Worm (Caenorhabditis elegans): ENCODE results near the gene spe-26.
A peak's percentile ranks its signal among the peaks of the same experiment; 100 is the strongest.

spe-26 gene

DNA sequence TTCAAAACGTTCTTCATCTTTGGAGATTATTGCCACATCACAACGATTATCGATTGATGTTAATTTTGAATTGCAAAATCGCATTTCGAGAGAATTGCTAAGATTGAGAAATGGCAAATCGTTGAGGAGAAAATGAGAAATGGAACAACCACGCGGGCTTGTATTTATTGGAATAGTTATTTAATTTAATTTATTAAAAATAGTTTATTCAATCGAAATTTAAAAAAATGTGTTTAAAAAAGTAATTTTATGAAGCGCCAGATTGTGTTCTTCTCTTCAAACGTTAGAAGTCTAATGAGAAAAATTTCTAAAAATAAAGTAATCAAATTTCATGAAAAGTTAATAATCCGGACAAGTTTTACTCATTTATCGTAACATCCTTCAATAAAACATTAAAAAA lies at the start of gene spe-26:
spe-26 (minus strand) TSS at position 101 of the 400 bp plus-strand sequence.
- TF ChIP-seq hmg-1.1 (GFP tag; IDR thresholded peaks at IDR 0.05) (no peak), unc-62 (GFP tag; optimal IDR thresholded peaks at IDR 0.05 in 1 of 2) (peak in 1 of 2 experiments; percentile 24), unc-62 (tag; optimal IDR thresholded peaks at IDR 0.05) (no peak)

DNA sequence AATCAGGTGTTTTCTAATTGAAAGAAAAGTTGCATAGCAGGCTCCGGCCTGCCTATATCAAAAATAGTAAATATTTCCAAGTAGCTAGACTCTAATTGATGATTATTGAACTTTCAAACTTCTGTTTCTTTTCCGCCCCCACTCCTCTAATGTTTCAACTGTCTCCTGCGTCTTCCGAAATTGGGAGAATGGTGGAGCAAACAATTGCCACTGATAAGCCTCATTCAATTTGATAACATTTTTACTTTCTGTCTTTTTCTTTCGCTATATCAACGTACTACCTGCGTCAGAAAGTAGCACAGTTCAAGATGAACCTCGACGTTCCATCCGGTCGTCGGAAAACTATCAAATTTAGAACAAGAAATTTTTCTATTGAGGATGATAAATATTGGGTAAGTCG lies 47.2 kb upstream of the spe-26 start, which contains the start of gene F13B12.3:
F13B12.3 (plus strand) TSS at position 223 of the 400 bp plus-strand sequence.
- peak; percentile 97 for TF ChIP-seq pqm-1 (tag; optimal IDR thresholded peaks at IDR 0.05)
- peak; percentile 38 for TF ChIP-seq nhr-77 (tag; optimal IDR thresholded peaks at IDR 0.05)
- no peak for TF ChIP-seq daf-16 (GFP tag; optimal IDR thresholded peaks at IDR 0.05)
- TF ChIP-seq daf-16 (tag; optimal IDR thresholded peaks at IDR 0.05) = peak; percentile 79
- TF ChIP-seq unc-62 (GFP tag; optimal IDR thresholded peaks at IDR 0.05 in 1 of 2) = peak in 1 of 2 experiments; percentile 53
- no peak for TF ChIP-seq unc-62 (tag; optimal IDR thresholded peaks at IDR 0.05)
- peak; percentile 90 for TF ChIP-seq dmd-6 (GFP tag; IDR thresholded peaks at IDR 0.05)
- no peak for TF ChIP-seq php-3 (GFP tag; IDR thresholded peaks at IDR 0.05)
- TF ChIP-seq nhr-28 (tag; optimal IDR thresholded peaks at IDR 0.05) = peak; percentile 82
- TF ChIP-seq unc-130 (GFP tag; optimal IDR thresholded peaks at IDR 0.05) = no peak
- peak; percentile 18 for TF ChIP-seq nhr-48 (tag; optimal IDR thresholded peaks at IDR 0.05)

DNA sequence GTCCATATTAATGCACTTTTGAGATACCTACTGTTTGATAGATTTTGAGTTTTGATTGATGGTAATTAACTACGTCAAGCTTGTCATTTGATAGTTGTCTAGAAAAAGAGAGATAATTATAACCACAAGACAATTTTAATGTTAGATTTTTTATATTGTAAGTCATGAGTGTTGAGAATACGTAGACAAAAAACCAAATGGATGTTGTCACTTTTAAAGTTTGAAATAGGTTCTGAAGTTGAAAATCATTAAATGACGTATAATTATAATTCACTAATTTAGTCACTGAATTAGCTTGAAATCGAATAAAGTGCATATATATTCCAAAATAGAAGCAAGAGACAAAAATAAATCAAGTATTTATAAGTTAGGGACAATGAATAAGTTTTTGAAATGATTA lies 45.4 kb upstream of the spe-26 start:
- TF ChIP-seq daf-19 (GFP tag; conservative IDR thresholded peaks at IDR 0.05) (no peak), lin-1 (GFP tag; IDR thresholded peaks at IDR 0.05) (no peak), sdz-12 (GFP tag; optimal IDR thresholded peaks at IDR 0.05) (no peak), ctbp-1 (GFP tag; IDR thresholded peaks at IDR 0.05) (no peak), tra-1 (GFP tag; IDR thresholded peaks at IDR 0.05) (no peak), daf-8 (GFP tag; IDR thresholded peaks at IDR 0.05) (no peak), pha-4 (GFP tag; IDR thresholded peaks at IDR 0.05) (no peak), pha-4 (tag; optimal IDR thresholded peaks at IDR 0.05) (no peak), nhr-41 (GFP tag; IDR thresholded peaks at IDR 0.05) (no peak)

DNA sequence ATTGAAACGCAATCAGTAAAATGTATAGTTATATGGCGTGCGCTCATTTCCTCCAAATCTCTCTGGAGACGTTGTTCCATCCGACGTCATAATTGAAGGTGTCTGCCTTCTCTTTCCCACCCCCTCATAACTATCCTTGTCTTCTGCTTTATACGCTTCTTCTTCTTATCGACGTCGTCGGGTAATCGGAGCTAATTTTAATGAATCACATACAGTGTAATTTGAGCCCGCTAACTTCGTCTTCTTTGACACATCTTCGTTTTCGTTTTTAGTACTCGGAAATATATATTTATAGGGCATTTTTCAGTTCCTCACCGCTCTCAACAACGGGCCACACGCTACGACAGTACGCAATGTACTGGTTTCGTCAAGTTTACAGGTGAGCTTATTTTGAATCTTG lies 44.7 kb upstream of the spe-26 start, which contains the start of gene ins-1:
ins-1 (plus strand) TSS at position 301 of the 400 bp plus-strand sequence.
- TF ChIP-seq saeg-2 (GFP tag; IDR thresholded peaks at IDR 0.05) (no peak), T26A8.4 (GFP tag; IDR thresholded peaks at IDR 0.05) (no peak), nhr-48 (tag; optimal IDR thresholded peaks at IDR 0.05) (no peak), mxl-3 (GFP tag; optimal IDR thresholded peaks at IDR 0.05) (no peak), ztf-7 (tag; optimal IDR thresholded peaks at IDR 0.05) (no peak), ama-1 (optimal IDR thresholded peaks at IDR 0.05) (no peak), set-16 (GFP tag; IDR thresholded peaks at IDR 0.05) (no peak), lir-3 (tag; optimal IDR thresholded peaks at IDR 0.05) (no peak), pqm-1 (tag; optimal IDR thresholded peaks at IDR 0.05) (no peak), vab-7 (GFP tag; IDR thresholded peaks at IDR 0.05) (no peak), daf-12 (tag; optimal IDR thresholded peaks at IDR 0.05) (no peak), lin-38 (GFP tag; IDR thresholded peaks at IDR 0.05) (no peak), unc-39 (tag; optimal IDR thresholded peaks at IDR 0.05) (no peak), gei-8 (GFP tag; optimal IDR thresholded peaks at IDR 0.05) (no peak), hif-1 (tag; optimal IDR thresholded peaks at IDR 0.05) (no peak), R02D3.7 (tag; optimal IDR thresholded peaks at IDR 0.05) (no peak)

DNA sequence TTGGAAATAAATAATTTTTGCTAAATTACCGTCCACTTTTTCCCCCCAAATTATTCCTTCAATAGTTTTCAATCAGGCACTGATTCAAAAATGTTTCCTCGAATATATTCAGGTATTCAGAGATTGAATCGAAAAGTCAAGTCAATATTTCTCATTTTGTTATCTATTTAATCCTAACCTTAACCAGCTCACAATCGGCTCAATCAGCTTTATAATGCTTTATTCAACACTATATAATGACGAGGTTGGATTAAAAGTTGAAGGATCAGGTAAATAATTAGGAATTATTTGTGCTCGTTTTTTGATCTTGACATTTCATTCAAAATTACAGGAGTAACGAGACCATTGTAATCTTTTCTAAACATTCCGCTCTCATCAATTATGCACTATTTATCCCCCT lies 38.8 kb upstream of the spe-26 start:
- TF ChIP-seq hlh-30 (tag; optimal IDR thresholded peaks at IDR 0.05; ENCODE audit: insufficient read depth) = no peak
- peak; percentile 56 for TF ChIP-seq aha-1 (tag)
- no peak for TF ChIP-seq lin-38 (GFP tag; IDR thresholded peaks at IDR 0.05)
- TF ChIP-seq nhr-11 (tag; optimal IDR thresholded peaks at IDR 0.05) = no peak
- TF ChIP-seq unc-130 (GFP tag; optimal IDR thresholded peaks at IDR 0.05) = no peak
- TF ChIP-seq F10B5.3 (tag; optimal IDR thresholded peaks at IDR 0.05) = no peak
- TF ChIP-seq ama-1 (optimal IDR thresholded peaks at IDR 0.05) = no peak
- TF ChIP-seq nhr-102 (tag; optimal IDR thresholded peaks at IDR 0.05) = no peak

Measured in whole organism, L4 larva.